Worm (Caenorhabditis elegans): ENCODE measurements around the gene M110.10.

Gene M110.10

ce11 chrII:8187516-8187915, 26.8 kb downstream of the M110.10 start (continued):
- TF ChIP-seq ZK185.1 (tag; optimal IDR thresholded peaks at IDR 0.05; ENCODE audit: poor library complexity, severe bottlenecking) (peak; percentile 9), tbx-9 (tag; optimal IDR thresholded peaks at IDR 0.05; ENCODE audit: borderline replicate concordance) (no peak), ztf-22 (GFP tag; optimal IDR thresholded peaks at IDR 0.05) (no peak), nhr-179 (tag; optimal IDR thresholded peaks at IDR 0.05) (no peak), madf-6 (GFP tag; IDR thresholded peaks at IDR 0.05) (peak; percentile 60), athp-1 (tag; optimal IDR thresholded peaks at IDR 0.05) (peak; percentile 74), ztf-6 (GFP tag; IDR thresholded peaks at IDR 0.05) (no peak), mes-4 (tag; optimal IDR thresholded peaks at IDR 0.05) (peak; percentile 21), ceh-40 (GFP tag; IDR thresholded peaks at IDR 0.05) (no peak), chd-7 (tag; optimal IDR thresholded peaks at IDR 0.05) (no peak), T26A5.8 (tag; optimal IDR thresholded peaks at IDR 0.05) (no peak), snpc-4 (GFP tag; optimal IDR thresholded peaks at IDR 0.05) (no peak), snpc-4 (tag; optimal IDR thresholded peaks at IDR 0.05) (peak in 1 of 4 experiments; percentile 1), Y53G8AR.9 (GFP tag; conservative IDR thresholded peaks at IDR 0.05) (peak; percentile 78), akir-1 (GFP tag; optimal IDR thresholded peaks at IDR 0.05) (no peak), Y67H2A.10 (GFP tag; conservative IDR thresholded peaks at IDR 0.05) (no peak), ama-1 (optimal IDR thresholded peaks at IDR 0.05) (no peak), ama-1 (GFP tag; optimal IDR thresholded peaks at IDR 0.05) (peak in 1 of 2 experiments; percentile 33), snpc-1.3 (tag; optimal IDR thresholded peaks at IDR 0.05; ENCODE audit: insufficient read depth) (no peak), lin-26 (GFP tag; IDR thresholded peaks at IDR 0.05) (0 out of 2 replicates have a peak, but pooled peaks have one; percentile 29), ztf-3 (GFP tag; optimal IDR thresholded peaks at IDR 0.05) (no peak)

- no peak for TF ChIP-seq nhr-179 (tag; optimal IDR thresholded peaks at IDR 0.05)
- TF ChIP-seq die-1 (tag; optimal IDR thresholded peaks at IDR 0.05) = peak; percentile 30
- TF ChIP-seq sptf-2 (GFP tag; optimal IDR thresholded peaks at IDR 0.05) = no peak
- TF ChIP-seq lir-1 (GFP tag; conservative IDR thresholded peaks at IDR 0.05) = peak; percentile 74
- no peak for TF ChIP-seq ama-1 (optimal IDR thresholded peaks at IDR 0.05)
- no peak for TF ChIP-seq ama-1 (GFP tag; optimal IDR thresholded peaks at IDR 0.05)
- TF ChIP-seq lin-54 (GFP tag; optimal IDR thresholded peaks at IDR 0.05) = peak; percentile 90
- no peak for TF ChIP-seq egl-18 (GFP tag; IDR thresholded peaks at IDR 0.05)
- peak; percentile 91 for TF ChIP-seq rcor-1 (GFP tag; IDR thresholded peaks at IDR 0.05)
- TF ChIP-seq ztf-26 (tag; optimal IDR thresholded peaks at IDR 0.05) = peak; percentile 74
- peak; percentile 79 for TF ChIP-seq attf-3 (GFP tag; conservative IDR thresholded peaks at IDR 0.05)
- TF ChIP-seq snpc-3.4 (tag; optimal IDR thresholded peaks at IDR 0.05) = peak; percentile 26
- no peak for TF ChIP-seq bed-2 (GFP tag; IDR thresholded peaks at IDR 0.05)
- peak; percentile 57 for TF ChIP-seq snpc-4 (GFP tag; optimal IDR thresholded peaks at IDR 0.05)
- peak; percentile 75 to 83 (median 76) for TF ChIP-seq snpc-4 (tag; optimal IDR thresholded peaks at IDR 0.05)
- TF ChIP-seq ztf-3 (GFP tag; optimal IDR thresholded peaks at IDR 0.05) = peak; percentile 27
- TF ChIP-seq ceh-79 (tag; optimal IDR thresholded peaks at IDR 0.05) = no peak
- no peak for TF ChIP-seq sea-2 (GFP tag; IDR thresholded peaks at IDR 0.05)
- no peak for TF ChIP-seq Y53F4B.3 (GFP tag; IDR thresholded peaks at IDR 0.05)
- TF ChIP-seq aptf-3 (GFP tag; IDR thresholded peaks at IDR 0.05) = no peak
- peak; percentile 86 for TF ChIP-seq C06A6.2 (GFP tag; conservative IDR thresholded peaks at IDR 0.05)
- no peak for TF ChIP-seq lin-26 (GFP tag; IDR thresholded peaks at IDR 0.05)
- TF ChIP-seq dox-1 (GFP tag; IDR thresholded peaks at IDR 0.05) = peak; percentile 95
- TF ChIP-seq bed-1 (GFP tag; IDR thresholded peaks at IDR 0.05) = no peak
- TF ChIP-seq F57A8.1 (GFP tag; optimal IDR thresholded peaks at IDR 0.05) = no peak
- peak; percentile 81 for TF ChIP-seq athp-1 (tag; optimal IDR thresholded peaks at IDR 0.05)
- TF ChIP-seq hsf-1 (GFP tag; IDR thresholded peaks at IDR 0.05) = peak; percentile 90
- peak; percentile 84 for TF ChIP-seq ceh-27 (GFP tag; optimal IDR thresholded peaks at IDR 0.05)
- TF ChIP-seq nhr-27 (tag; optimal IDR thresholded peaks at IDR 0.05) = no peak
- TF ChIP-seq C17E4.6 (GFP tag; IDR thresholded peaks at IDR 0.05) = peak; percentile 81
- TF ChIP-seq hlh-26 (GFP tag; conservative IDR thresholded peaks at IDR 0.05) = no peak
- TF ChIP-seq sdz-38 (tag; optimal IDR thresholded peaks at IDR 0.05) = no peak
- TF ChIP-seq cebp-2 (GFP tag; IDR thresholded peaks at IDR 0.05) = no peak
- TF ChIP-seq egl-44 (GFP tag; IDR thresholded peaks at IDR 0.05) = no peak
These were observed 29.2 kb downstream of the M110.10 start, which contains the start of the genes mig-5 and cct-1 for ce11 chrII:8185016-8185493. TSS of gene mig-5 (minus strand) at chrII:8185023. TSS of gene cct-1 (plus strand) at chrII:8185443.

Data from whole organism, young adult.